Worm (Caenorhabditis elegans): Measurements from ENCODE around the gene R11F4.2.

R11F4.2 gene

ce11 chrII:4129450-4129849 is 46.6 kb downstream of the R11F4.2 start:
- TF ChIP-seq tbx-9 (tag; optimal IDR thresholded peaks at IDR 0.05; ENCODE audit: borderline replicate concordance): no peak
- TF ChIP-seq zim-3 (tag; optimal IDR thresholded peaks at IDR 0.05): no peak
- TF ChIP-seq sdz-38 (tag; optimal IDR thresholded peaks at IDR 0.05): no peak
- TF ChIP-seq F37B4.10 (GFP tag; IDR thresholded peaks at IDR 0.05): no peak
- TF ChIP-seq attf-6 (GFP tag; IDR thresholded peaks at IDR 0.05): no peak
- TF ChIP-seq aptf-2 (GFP tag; conservative IDR thresholded peaks at IDR 0.05): no peak
- no peak for TF ChIP-seq lsy-27 (tag; optimal IDR thresholded peaks at IDR 0.05; ENCODE audit: borderline replicate concordance, insufficient read depth)
- no peak for TF ChIP-seq fkh-3 (tag; optimal IDR thresholded peaks at IDR 0.05)
- TF ChIP-seq T07F8.4 (tag; optimal IDR thresholded peaks at IDR 0.05): no peak
- no peak for TF ChIP-seq sea-2 (GFP tag; IDR thresholded peaks at IDR 0.05)
- no peak for TF ChIP-seq ceh-100 (GFP tag; IDR thresholded peaks at IDR 0.05)
- no peak for TF ChIP-seq dpl-1 (GFP tag; optimal IDR thresholded peaks at IDR 0.05)
- TF ChIP-seq lin-40 (tag; optimal IDR thresholded peaks at IDR 0.05): no peak
- TF ChIP-seq egl-44 (GFP tag; IDR thresholded peaks at IDR 0.05): no peak
- no peak for TF ChIP-seq F10E7.11 (tag; optimal IDR thresholded peaks at IDR 0.05)
- TF ChIP-seq let-607 (tag; optimal IDR thresholded peaks at IDR 0.05): no peak

- TF ChIP-seq lin-54 (GFP tag; optimal IDR thresholded peaks at IDR 0.05) (peak; percentile 1), ztf-3 (GFP tag; optimal IDR thresholded peaks at IDR 0.05) (peak; percentile 69), attf-5 (GFP tag; optimal IDR thresholded peaks at IDR 0.05) (peak; percentile 11), ztf-22 (GFP tag; optimal IDR thresholded peaks at IDR 0.05) (peak; percentile 12), lir-1 (GFP tag; conservative IDR thresholded peaks at IDR 0.05) (0 out of 2 replicates have a peak, but pooled peaks have one; percentile 38), zfh-2 (GFP tag; conservative IDR thresholded peaks at IDR 0.05) (0 out of 2 replicates have a peak, but pooled peaks have one; percentile 29), egrh-3 (GFP tag; IDR thresholded peaks at IDR 0.05) (peak; percentile 48), lsl-1 (GFP tag; optimal IDR thresholded peaks at IDR 0.05) (peak; percentile 9)
Observed at ce11 chrII:4130074-4130663, 47.3 kb downstream of the R11F4.2 start.

ce11 chrII:4133332-4133731 is 50.5 kb downstream of the R11F4.2 start:
- no peak for TF ChIP-seq ztf-3 (GFP tag; optimal IDR thresholded peaks at IDR 0.05)
- TF ChIP-seq zfh-2 (GFP tag; conservative IDR thresholded peaks at IDR 0.05): peak; percentile 57

- TF ChIP-seq lsy-27 (tag; optimal IDR thresholded peaks at IDR 0.05; ENCODE audit: borderline replicate concordance, insufficient read depth): no peak
- TF ChIP-seq F55B11.4 (tag; optimal IDR thresholded peaks at IDR 0.05; ENCODE audit: borderline replicate concordance, insufficient read depth): no peak
- TF ChIP-seq egrh-3 (GFP tag; IDR thresholded peaks at IDR 0.05): peak; percentile 80
- TF ChIP-seq nhr-179 (tag; optimal IDR thresholded peaks at IDR 0.05): no peak
- TF ChIP-seq zfh-2 (GFP tag; conservative IDR thresholded peaks at IDR 0.05): peak; percentile 93
- no peak for TF ChIP-seq nhr-90 (tag; optimal IDR thresholded peaks at IDR 0.05)
- TF ChIP-seq bed-1 (GFP tag; IDR thresholded peaks at IDR 0.05): no peak
- no peak for TF ChIP-seq rec-8 (tag; optimal IDR thresholded peaks at IDR 0.05)
- no peak for TF ChIP-seq B0336.3 (GFP tag; IDR thresholded peaks at IDR 0.05)
- no peak for TF ChIP-seq Y53F4B.3 (GFP tag; IDR thresholded peaks at IDR 0.05)
- no peak for TF ChIP-seq ama-1 (optimal IDR thresholded peaks at IDR 0.05)
- TF ChIP-seq ama-1 (GFP tag; optimal IDR thresholded peaks at IDR 0.05): no peak
Observed at ce11 chrII:4134688-4135087, 51.8 kb downstream of the R11F4.2 start.

All from whole organism, young adult.